Worm (Caenorhabditis elegans) whole organism, L2 larva: ENCODE measurements around the gene srlf-11.

Experiments used
- C34F6.9 ChIP-seq: fragments of 150-350 bp; optimal IDR thresholded peaks from 2 replicates; lab custom pipeline; 2014; ENCODE audit warnings: missing biosample characterization, missing genetic modification characterization
- F13H6.1 ChIP-seq: sonication (generic microtip); optimal IDR thresholded peaks from 2 replicates; lab custom pipeline; 2016; ENCODE audit warnings: missing genetic modification characterization, missing compliant biosample characterization
- Y55F3AM.14 ChIP-seq: fragments of 200-800 bp; sonication (Bioruptor generic); optimal IDR thresholded peaks from 2 replicates; lab custom pipeline; 2018; ENCODE audit warnings: mild to moderate bottlenecking, missing genetic modification characterization, missing compliant biosample characterization
- alr-1 ChIP-seq: fragments of 150-350 bp; optimal IDR thresholded peaks from 2 replicates; lab custom pipeline; 2014; ENCODE audit warnings: missing biosample characterization, missing genetic modification characterization
- ama-1 ChIP-seq: fragments of 150-350 bp; optimal IDR thresholded peaks from 2 replicates; lab custom pipeline; 2018; ENCODE audit warnings: inconsistent platforms
- blmp-1 ChIP-seq: sonication (generic microtip); optimal IDR thresholded peaks from 2 replicates; lab custom pipeline; 2017; ENCODE audit warnings: missing genetic modification characterization, mild to moderate bottlenecking, missing compliant biosample characterization, antibody characterized with exemption, moderate library complexity; ENCODE audit not compliant: insufficient read depth
- ceh-16 ChIP-seq: fragments of 150-350 bp; optimal IDR thresholded peaks from 2 replicates; lab custom pipeline; 2014; ENCODE audit warnings: missing biosample characterization, missing genetic modification characterization
- ceh-82 ChIP-seq: fragments of 150-350 bp; optimal IDR thresholded peaks from 2 replicates; lab custom pipeline; 2014; ENCODE audit warnings: missing biosample characterization, missing genetic modification characterization
- elt-3 ChIP-seq: sonication (generic microtip); optimal IDR thresholded peaks from 2 replicates; lab custom pipeline; 2017; ENCODE audit warnings: missing biosample characterization, missing genetic modification characterization
- gmeb-1 ChIP-seq: fragments of 150-350 bp; optimal IDR thresholded peaks from 2 replicates; lab custom pipeline; 2014; ENCODE audit warnings: missing biosample characterization, missing genetic modification characterization
- lin-11 ChIP-seq: fragments of 150-350 bp; sonication (generic microtip); optimal IDR thresholded peaks from 2 replicates; lab custom pipeline; 2014; ENCODE audit warnings: missing biosample characterization, missing genetic modification characterization, inconsistent platforms, mixed read lengths
- lin-13 ChIP-seq: fragments of 150-350 bp; optimal IDR thresholded peaks from 2 replicates; lab custom pipeline; 2014; ENCODE audit warnings: missing biosample characterization, missing genetic modification reagents, missing genetic modification characterization
- lin-39 ChIP-seq: fragments of 150-350 bp; optimal IDR thresholded peaks from 2 replicates; lab custom pipeline; 2014; ENCODE audit warnings: missing biosample characterization, missing genetic modification reagents, missing genetic modification characterization
- mab-5 ChIP-seq: fragments of 150-350 bp; optimal IDR thresholded peaks from 2 replicates; lab custom pipeline; 2014; ENCODE audit warnings: missing biosample characterization, missing genetic modification characterization
- mbf-1 ChIP-seq: sonication (generic microtip); optimal IDR thresholded peaks from 2 replicates; lab custom pipeline; 2017; ENCODE audit warnings: missing biosample characterization, missing genetic modification characterization
- nhr-10 ChIP-seq: sonication (generic microtip); optimal IDR thresholded peaks from 2 replicates; lab custom pipeline; 2017; ENCODE audit warnings: missing biosample characterization, missing genetic modification characterization
- nhr-11 ChIP-seq: fragments of 150-350 bp; optimal IDR thresholded peaks from 2 replicates; lab custom pipeline; 2014; ENCODE audit warnings: missing biosample characterization, missing genetic modification characterization
- nhr-129 ChIP-seq: fragments of 150-350 bp; optimal IDR thresholded peaks from 2 replicates; lab custom pipeline; 2014; ENCODE audit warnings: missing biosample characterization, missing genetic modification characterization
- nhr-21 ChIP-seq: fragments of 150-350 bp; optimal IDR thresholded peaks from 2 replicates; lab custom pipeline; 2014; ENCODE audit warnings: missing biosample characterization, missing genetic modification characterization
- nhr-23 ChIP-seq: fragments of 150-350 bp; optimal IDR thresholded peaks from 2 replicates; lab custom pipeline; 2014; ENCODE audit warnings: missing biosample characterization, missing genetic modification reagents, missing genetic modification characterization
- nhr-237 ChIP-seq: fragments of 150-350 bp; optimal IDR thresholded peaks from 2 replicates; lab custom pipeline; 2014; ENCODE audit warnings: missing biosample characterization, missing genetic modification characterization
- nhr-25 ChIP-seq: fragments of 150-350 bp; sonication (generic microtip); optimal IDR thresholded peaks from 3 replicates; lab custom pipeline; 2014; ENCODE audit warnings: missing biosample characterization, missing genetic modification characterization
- nhr-6 ChIP-seq: fragments of 150-350 bp; optimal IDR thresholded peaks from 2 replicates; lab custom pipeline; 2014; ENCODE audit warnings: missing biosample characterization, missing genetic modification characterization
- nhr-77 ChIP-seq: fragments of 150-350 bp; optimal IDR thresholded peaks from 2 replicates; lab custom pipeline; 2014; ENCODE audit warnings: missing biosample characterization, missing genetic modification characterization
- skn-1 ChIP-seq: sonication (generic microtip); optimal IDR thresholded peaks from 2 replicates; lab custom pipeline; 2017; ENCODE audit warnings: missing biosample characterization, missing genetic modification characterization
- sma-9 ChIP-seq, 2 experiments: fragments of 150-350 bp in 1 of 2; sonication (generic microtip) in 1 of 2; optimal IDR thresholded peaks; 2 replicates each; lab custom pipeline; 2014 to 2016; ENCODE audit warnings: missing genetic modification characterization in 2 of 2, mild to moderate bottlenecking in 1 of 2, missing biosample characterization in 1 of 2, missing compliant biosample characterization in 1 of 2, missing genetic modification reagents in 1 of 2, moderate library complexity in 1 of 2
- snpc-4 ChIP-seq: fragments of 150-350 bp; optimal IDR thresholded peaks from 2 replicates; lab custom pipeline; 2014; ENCODE audit warnings: missing biosample characterization, missing genetic modification characterization
- unc-39 ChIP-seq: fragments of 150-350 bp; optimal IDR thresholded peaks from 2 replicates; lab custom pipeline; 2014; ENCODE audit warnings: missing biosample characterization, missing genetic modification characterization
- unc-55 ChIP-seq: fragments of 150-350 bp; sonication (generic microtip); optimal IDR thresholded peaks from 3 replicates; lab custom pipeline; 2014; ENCODE audit warnings: missing biosample characterization, missing genetic modification reagents, missing genetic modification characterization
- unc-62 ChIP-seq: fragments of 150-350 bp; optimal IDR thresholded peaks from 2 replicates; lab custom pipeline; 2014; ENCODE audit warnings: missing biosample characterization, missing genetic modification reagents, missing genetic modification characterization
- ztf-1 ChIP-seq: fragments of 200-800 bp; sonication (Bioruptor generic); conservative IDR thresholded peaks from 2 replicates; pipeline ENCODE4 v1.3.6; 2022; ENCODE audit warnings: missing genetic modification characterization, missing compliant biosample characterization
- ztf-4 ChIP-seq: fragments of 150-350 bp; optimal IDR thresholded peaks from 2 replicates; lab custom pipeline; 2014; ENCODE audit warnings: missing biosample characterization, missing genetic modification characterization

srlf-11 gene

DNA sequence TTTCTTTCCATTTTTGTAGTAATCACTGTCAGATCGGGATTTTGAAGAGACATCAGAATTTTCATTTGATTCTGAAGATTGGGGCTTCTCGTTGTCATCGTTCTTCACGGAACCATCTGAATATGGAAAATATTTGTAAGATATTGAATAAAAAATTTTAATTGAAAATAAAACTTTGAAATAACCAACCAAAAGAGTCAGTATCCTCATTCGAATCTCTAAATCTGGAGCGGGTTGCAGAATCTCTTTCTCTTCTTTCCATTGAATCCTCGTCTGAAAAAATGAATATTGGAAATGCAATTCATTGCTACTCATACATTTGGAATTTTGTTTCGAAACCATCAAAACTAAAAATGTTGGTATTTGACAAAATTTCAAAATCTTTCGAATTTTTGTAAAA is 12.3 kb upstream of the srlf-11 start:
- TF ChIP-seq nhr-237 (tag; lab: Kevin White, UChicago) = no peak
- TF ChIP-seq gmeb-1 (tag; lab: Kevin White, UChicago) = no peak
- no peak for TF ChIP-seq ceh-82 (tag; lab: Kevin White, UChicago)
- TF ChIP-seq sma-9 (GFP tag; optimal IDR thresholded peaks at IDR 0.05; lab: Kevin White, UChicago) = no peak
- TF ChIP-seq sma-9 (tag; optimal IDR thresholded peaks at IDR 0.05; lab: Kevin White, UChicago) = no peak
- TF ChIP-seq alr-1 = no peak
- no peak for TF ChIP-seq Y55F3AM.14 (GFP tag; lab: Kevin White, UChicago)
- TF ChIP-seq skn-1 (tag; lab: Kevin White, UChicago) = no peak
- no peak for TF ChIP-seq mab-5 (tag; lab: Kevin White, UChicago)
- TF ChIP-seq nhr-129 (tag; lab: Kevin White, UChicago) = no peak

DNA sequence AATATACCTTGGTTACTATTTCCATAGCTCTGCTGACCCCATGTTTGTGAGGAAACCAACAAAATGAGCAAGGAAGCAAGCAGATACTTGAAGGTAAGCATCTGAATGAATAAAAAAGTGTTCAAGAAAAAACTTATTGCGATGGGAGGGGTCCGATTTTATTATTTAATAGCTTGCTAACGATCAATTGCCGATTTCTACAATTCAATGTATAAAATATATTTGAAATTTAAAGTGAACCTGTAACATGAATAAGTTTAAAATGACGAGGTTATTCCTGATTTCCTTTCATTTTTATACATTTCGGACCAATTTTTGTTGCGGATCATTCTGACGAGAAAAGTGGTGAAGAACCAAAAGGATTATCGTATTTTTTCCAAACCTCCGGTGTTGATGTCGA is 10.7 kb upstream of the srlf-11 start, which contains the start of gene srlf-13:
srlf-13 (minus strand) TSS at position 101 of the 400 bp plus-strand sequence.
- TF ChIP-seq nhr-21 (tag; lab: Kevin White, UChicago) (no peak), nhr-237 (tag; lab: Kevin White, UChicago) (no peak), sma-9 (GFP tag; optimal IDR thresholded peaks at IDR 0.05; lab: Kevin White, UChicago) (no peak), sma-9 (tag; optimal IDR thresholded peaks at IDR 0.05; lab: Kevin White, UChicago) (no peak), nhr-25 (tag; lab: Kevin White, UChicago) (no peak), F13H6.1 (tag; lab: Kevin White, UChicago) (no peak), unc-39 (no peak), ceh-82 (tag; lab: Kevin White, UChicago) (no peak), nhr-6 (tag; lab: Kevin White, UChicago) (no peak), ama-1 (lab: Kevin White, UChicago) (no peak), snpc-4 (tag; lab: Kevin White, UChicago) (no peak), lin-11 (tag; lab: Kevin White, UChicago) (no peak), blmp-1 (no peak), ztf-4 (tag; lab: Kevin White, UChicago) (no peak)

- TF ChIP-seq nhr-11 (tag; lab: Kevin White, UChicago) (no peak), nhr-129 (tag; lab: Kevin White, UChicago) (no peak), lin-13 (GFP tag; lab: Kevin White, UChicago) (no peak), alr-1 (no peak), ceh-82 (tag; lab: Kevin White, UChicago) (no peak), mab-5 (tag; lab: Kevin White, UChicago) (no peak)
Measured at ce11 chrIV:10894255-10894654, 8.4 kb upstream of the srlf-11 start, which contains the start of gene srlf-14. TSS of gene srlf-14 (minus strand) at chrIV:10894355.

- TF ChIP-seq ceh-16 (tag; lab: Kevin White, UChicago) = no peak
Measured at ce11 chrIV:10891993-10892392, 6.2 kb upstream of the srlf-11 start, which contains the start of gene srlf-12. TSS of gene srlf-12 (minus strand) at chrIV:10892093.

DNA sequence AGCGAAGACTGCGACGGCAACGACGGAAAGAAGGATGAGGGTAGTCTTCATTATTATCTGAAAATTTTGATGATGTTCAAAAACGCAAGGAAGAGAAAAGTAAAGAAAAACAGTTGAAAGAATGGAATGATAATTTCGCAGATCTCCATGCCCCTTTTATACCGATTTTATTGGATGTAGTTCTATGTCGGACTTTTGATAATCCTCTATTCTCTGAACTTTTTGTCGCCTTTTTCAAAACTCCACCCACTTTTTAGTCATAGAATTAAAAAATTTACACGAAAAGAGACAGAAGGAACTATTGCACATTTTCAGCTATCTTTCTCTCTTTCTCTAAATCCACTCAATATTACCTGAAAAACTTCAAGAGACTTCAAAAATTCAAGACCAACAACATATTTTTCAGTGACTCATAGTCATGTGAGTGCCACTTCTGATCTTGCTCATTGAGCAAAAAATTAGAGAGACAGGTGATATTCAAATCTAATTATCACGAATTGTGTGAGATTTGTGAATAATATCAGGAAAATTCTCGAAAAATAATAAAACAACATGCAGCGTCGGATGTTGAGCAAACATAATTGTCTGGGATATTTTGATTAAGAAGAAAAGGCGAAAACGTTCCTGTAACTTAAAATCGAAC is 4.1 kb upstream of the srlf-11 start, which contains the start of gene F13E9.15:
F13E9.15 (minus strand) TSS at position 51 of the 643 bp plus-strand sequence.
- no peak for TF ChIP-seq nhr-25 (tag; lab: Kevin White, UChicago)
- no peak for TF ChIP-seq lin-11 (tag; lab: Kevin White, UChicago)
- TF ChIP-seq ceh-16 (tag; lab: Kevin White, UChicago) = no peak
- no peak for TF ChIP-seq ztf-1
- no peak for TF ChIP-seq nhr-23 (tag; lab: Kevin White, UChicago)
- no peak for TF ChIP-seq nhr-129 (tag; lab: Kevin White, UChicago)
- no peak for TF ChIP-seq nhr-21 (tag; lab: Kevin White, UChicago)
- no peak for TF ChIP-seq unc-62 (GFP tag; lab: Kevin White, UChicago)
- no peak for TF ChIP-seq elt-3 (tag; lab: Kevin White, UChicago)
- no peak for TF ChIP-seq sma-9 (GFP tag; optimal IDR thresholded peaks at IDR 0.05; lab: Kevin White, UChicago)
- no peak for TF ChIP-seq sma-9 (tag; optimal IDR thresholded peaks at IDR 0.05; lab: Kevin White, UChicago)
- no peak for TF ChIP-seq C34F6.9 (tag; lab: Kevin White, UChicago)
- TF ChIP-seq ztf-4 (tag; lab: Kevin White, UChicago) = no peak
- TF ChIP-seq lin-39 (tag; lab: Kevin White, UChicago) = no peak
- no peak for TF ChIP-seq nhr-10 (tag; lab: Kevin White, UChicago)
- TF ChIP-seq nhr-77 (tag; lab: Kevin White, UChicago) = no peak
- TF ChIP-seq snpc-4 (tag; lab: Kevin White, UChicago) = no peak
- no peak for TF ChIP-seq F13H6.1 (tag; lab: Kevin White, UChicago)
- TF ChIP-seq unc-55 (GFP tag; lab: Kevin White, UChicago) = no peak
- no peak for TF ChIP-seq mbf-1 (tag; lab: Kevin White, UChicago)
